Fruit fly (Drosophila melanogaster) whole organism, embryonic: ENCODE results near the gene CG13062.

Experiments used
- CG15269 ChIP-seq: fragments of 200-800 bp; sonication (Bioruptor generic); optimal IDR thresholded peaks from 2 replicates; lab custom pipeline; 2018; ENCODE audit warnings: missing biosample characterization, mild to moderate bottlenecking, missing genetic modification characterization, moderate library complexity
- CG7987 ChIP-seq: fragments of 200-800 bp; sonication (Bioruptor generic); optimal IDR thresholded peaks from 2 replicates; lab custom pipeline; 2018; ENCODE audit warnings: missing biosample characterization, mild to moderate bottlenecking, missing genetic modification characterization, moderate library complexity
- CG9797 ChIP-seq: fragments of 200-800 bp; sonication (Bioruptor generic); optimal IDR thresholded peaks from 3 replicates; lab custom pipeline; 2018; ENCODE audit warnings: missing biosample characterization, mild to moderate bottlenecking, missing genetic modification characterization
- Mad ChIP-seq: fragments of 200-800 bp; sonication (Bioruptor generic); optimal IDR thresholded peaks from 2 replicates; lab custom pipeline; 2016; ENCODE audit warnings: missing biosample characterization, missing genetic modification characterization
- Sin3A ChIP-seq: fragments of >200 bp; optimal IDR thresholded peaks from 2 replicates; lab custom pipeline; 2018

dm6 chr3L:16308380-16308779 is 5.7 kb upstream of the CG13062 start, which contains the start of gene CG13042:
- no peak for TF ChIP-seq CG7987
- TF ChIP-seq CG9797 (GFP tag; lab: Kevin White, UChicago) = no peak
- TF ChIP-seq Sin3A (lab: Kevin White, UChicago) = no peak
- TF ChIP-seq CG15269 (tag; lab: Kevin White, UChicago) = no peak
- TF ChIP-seq Mad = no peak
